Worm (Caenorhabditis elegans) whole organism, young adult: ENCODE measurements around the gene fkb-1.

Experiments
- B0019.2 ChIP-seq: fragments of 200-800 bp; sonication (Bioruptor generic); conservative IDR thresholded peaks from 2 replicates; pipeline ENCODE4 v1.3.6; 2022; ENCODE audit warnings: missing genetic modification reagents, missing genetic modification characterization, missing compliant biosample characterization
- B0035.1 ChIP-seq: sonication (generic microtip); optimal IDR thresholded peaks from 2 replicates; lab custom pipeline; 2016; ENCODE audit warnings: missing genetic modification characterization, mild to moderate bottlenecking, missing compliant biosample characterization, missing genotype, missing genetic modification reagents
- B0336.3 ChIP-seq: fragments of 200-800 bp; sonication (Bioruptor generic); IDR thresholded peaks from 2 replicates; pipeline ENCODE4 v1.3.6; 2022; ENCODE audit warnings: missing genetic modification characterization, missing compliant biosample characterization
- F10E7.11 ChIP-seq: sonication (generic microtip); optimal IDR thresholded peaks from 2 replicates; lab custom pipeline; 2017; ENCODE audit warnings: mild to moderate bottlenecking, missing genetic modification characterization, moderate library complexity, missing compliant biosample characterization
- F22D6.2 ChIP-seq: sonication (generic microtip); optimal IDR thresholded peaks from 2 replicates; lab custom pipeline; 2016; ENCODE audit warnings: mild to moderate bottlenecking, missing genetic modification characterization, missing compliant biosample characterization
- F37B4.10 ChIP-seq: fragments of 200-800 bp; sonication (Bioruptor generic); IDR thresholded peaks from 2 replicates; pipeline ENCODE4 v1.3.6; 2022; ENCODE audit warnings: missing genetic modification characterization, missing compliant biosample characterization
- F49E8.2 ChIP-seq: sonication (generic microtip); optimal IDR thresholded peaks from 3 replicates; lab custom pipeline; 2017; ENCODE audit warnings: missing genetic modification characterization, mild to moderate bottlenecking, missing compliant biosample characterization, antibody characterized with exemption, moderate library complexity; ENCODE audit not compliant: insufficient read depth
- F57A8.1 ChIP-seq: fragments of 200-800 bp; sonication (Bioruptor generic); optimal IDR thresholded peaks from 2 replicates; lab custom pipeline; 2018; ENCODE audit warnings: mild to moderate bottlenecking, missing genetic modification characterization, moderate library complexity, missing compliant biosample characterization
- F57C9.4 ChIP-seq: sonication (generic microtip); optimal IDR thresholded peaks from 2 replicates; lab custom pipeline; 2017; ENCODE audit warnings: mild to moderate bottlenecking, missing genetic modification characterization, missing compliant biosample characterization
- K12H6.12 ChIP-seq: fragments of 200-800 bp; sonication (Bioruptor generic); optimal IDR thresholded peaks from 2 replicates; lab custom pipeline; 2018; ENCODE audit warnings: mild to moderate bottlenecking, missing genetic modification characterization, missing compliant biosample characterization
- T26A5.8 ChIP-seq: sonication (generic microtip); optimal IDR thresholded peaks from 2 replicates; lab custom pipeline; 2016; ENCODE audit warnings: missing genetic modification characterization, missing compliant biosample characterization
- Y53G8AR.9 ChIP-seq: fragments of 200-800 bp; sonication (Bioruptor generic); conservative IDR thresholded peaks from 2 replicates; pipeline ENCODE4 v1.3.6; 2022; ENCODE audit warnings: missing genetic modification reagents, missing genetic modification characterization, missing compliant biosample characterization
- Y56A3A.18 ChIP-seq: fragments of 200-800 bp; sonication (Bioruptor generic); IDR thresholded peaks from 2 replicates; pipeline ENCODE4 v1.3.6; 2022; ENCODE audit warnings: missing genetic modification reagents, missing genetic modification characterization, missing compliant biosample characterization
- Y67H2A.10 ChIP-seq: fragments of 200-800 bp; sonication (Bioruptor generic); conservative IDR thresholded peaks from 2 replicates; pipeline ENCODE4 v1.3.6; 2022; ENCODE audit warnings: missing genetic modification reagents, missing genetic modification characterization, missing compliant biosample characterization
- aptf-3 ChIP-seq: fragments of 200-800 bp; sonication (Bioruptor generic); IDR thresholded peaks from 2 replicates; pipeline ENCODE4 v1.3.6; 2022; ENCODE audit warnings: missing genetic modification characterization, missing compliant biosample characterization
- atf-7 ChIP-seq: sonication (generic microtip); optimal IDR thresholded peaks from 2 replicates; lab custom pipeline; 2017; ENCODE audit warnings: mild to moderate bottlenecking, missing genetic modification characterization, missing compliant biosample characterization
- attf-5 ChIP-seq: fragments of 200-800 bp; sonication (Bioruptor generic); optimal IDR thresholded peaks from 2 replicates; lab custom pipeline; 2018; ENCODE audit warnings: mild to moderate bottlenecking, missing genetic modification characterization, missing compliant biosample characterization
- bed-1 ChIP-seq: fragments of 200-800 bp; sonication (Bioruptor generic); IDR thresholded peaks from 2 replicates; pipeline ENCODE4 v1.3.6; 2022; ENCODE audit warnings: missing genetic modification reagents, missing genetic modification characterization, missing compliant biosample characterization
- bed-2 ChIP-seq: fragments of 200-800 bp; sonication (Bioruptor generic); IDR thresholded peaks from 2 replicates; pipeline ENCODE4 v1.3.6; 2022; ENCODE audit warnings: missing genetic modification reagents, missing genetic modification characterization, missing compliant biosample characterization
- ceh-100 ChIP-seq: fragments of 200-800 bp; sonication (Bioruptor generic); IDR thresholded peaks from 2 replicates; pipeline ENCODE4 v1.3.6; 2022; ENCODE audit warnings: missing genetic modification reagents, missing genetic modification characterization, missing compliant biosample characterization
- ceh-58 ChIP-seq: fragments of 200-800 bp; sonication (Bioruptor generic); IDR thresholded peaks from 2 replicates; pipeline ENCODE4 v1.3.6; 2022; ENCODE audit warnings: missing genetic modification characterization, missing compliant biosample characterization
- ceh-79 ChIP-seq: sonication (generic microtip); optimal IDR thresholded peaks from 2 replicates; lab custom pipeline; 2017; ENCODE audit warnings: mild to moderate bottlenecking, missing genetic modification characterization, missing compliant biosample characterization
- ceh-91 ChIP-seq: fragments of 200-800 bp; sonication (Bioruptor generic); IDR thresholded peaks from 2 replicates; pipeline ENCODE4 v1.3.6; 2022; ENCODE audit warnings: missing genetic modification reagents, missing genetic modification characterization, missing compliant biosample characterization
- chd-7 ChIP-seq: sonication (generic microtip); optimal IDR thresholded peaks from 2 replicates; lab custom pipeline; 2016; ENCODE audit warnings: mild to moderate bottlenecking, missing genetic modification characterization, moderate library complexity, missing compliant biosample characterization
- dpff-1 ChIP-seq: sonication (generic microtip); optimal IDR thresholded peaks from 2 replicates; lab custom pipeline; 2017; ENCODE audit warnings: mild to moderate bottlenecking, missing genetic modification characterization, missing compliant biosample characterization
- egl-44 ChIP-seq: fragments of 200-800 bp; sonication (Bioruptor generic); IDR thresholded peaks from 2 replicates; pipeline ENCODE4 v1.3.6; 2022; ENCODE audit warnings: missing genetic modification reagents, missing genetic modification characterization, missing compliant biosample characterization
- ekl-4 ChIP-seq: fragments of 200-800 bp; sonication (Bioruptor generic); IDR thresholded peaks from 2 replicates; pipeline ENCODE4 v1.3.6; 2022; ENCODE audit warnings: missing genetic modification reagents, missing genetic modification characterization, missing compliant biosample characterization
- ets-4 ChIP-seq: fragments of 200-800 bp; sonication (Bioruptor generic); optimal IDR thresholded peaks from 2 replicates; lab custom pipeline; 2018; ENCODE audit warnings: mild to moderate bottlenecking, missing genetic modification characterization, missing compliant biosample characterization
- fkh-3 ChIP-seq: sonication (generic microtip); optimal IDR thresholded peaks from 2 replicates; lab custom pipeline; 2016; ENCODE audit warnings: mild to moderate bottlenecking, missing genetic modification characterization, missing compliant biosample characterization
- him-1 ChIP-seq: sonication (generic microtip); optimal IDR thresholded peaks from 2 replicates; lab custom pipeline; 2016; ENCODE audit warnings: missing genotype, missing genetic modification reagents, missing genetic modification characterization, missing compliant biosample characterization
- hlh-12 ChIP-seq: sonication (generic microtip); optimal IDR thresholded peaks from 2 replicates; lab custom pipeline; 2016; ENCODE audit warnings: missing genetic modification characterization, missing compliant biosample characterization
- lag-1 ChIP-seq: fragments of 200-800 bp; sonication (Bioruptor generic); IDR thresholded peaks from 2 replicates; pipeline ENCODE4 v1.3.6; 2022; ENCODE audit warnings: missing genetic modification reagents, missing genetic modification characterization, missing compliant biosample characterization
- let-607 ChIP-seq, 2 experiments: fragments of 200-800 bp in 1 of 2; sonication (Bioruptor generic) in 1 of 2; sonication (generic microtip) in 1 of 2; optimal IDR thresholded peaks; 2 replicates each; lab custom pipeline; 2016 to 2018; ENCODE audit warnings: mild to moderate bottlenecking in 2 of 2, missing compliant biosample characterization in 2 of 2, missing genetic modification characterization in 2 of 2, moderate library complexity in 2 of 2, missing genotype in 1 of 2
- lin-35 ChIP-seq, 3 experiments: fragments of 150-350 bp in 2 of 3; sonication (generic microtip) in 1 of 3; optimal IDR thresholded peaks; 2 replicates each; lab custom pipeline; 2014 to 2018; ENCODE audit warnings: missing biosample characterization in 3 of 3, missing genetic modification characterization in 3 of 3, missing genetic modification reagents in 3 of 3
- lsy-27 ChIP-seq: sonication (generic microtip); optimal IDR thresholded peaks from 2 replicates; lab custom pipeline; 2017; ENCODE audit warnings: missing genetic modification characterization, mild to moderate bottlenecking, missing compliant biosample characterization, antibody characterized with exemption, missing genotype, borderline replicate concordance; ENCODE audit not compliant: insufficient read depth
- madf-3 ChIP-seq: fragments of 200-800 bp; sonication (Bioruptor generic); IDR thresholded peaks from 2 replicates; pipeline ENCODE4 v1.3.6; 2022; ENCODE audit warnings: missing genetic modification reagents, missing genetic modification characterization, missing compliant biosample characterization
- nfya-2 ChIP-seq: fragments of 200-800 bp; sonication (Bioruptor generic); IDR thresholded peaks from 2 replicates; pipeline ENCODE4 v1.3.6; 2022; ENCODE audit warnings: missing genetic modification reagents, missing genetic modification characterization, missing compliant biosample characterization
- nhr-90 ChIP-seq: sonication (generic microtip); optimal IDR thresholded peaks from 2 replicates; lab custom pipeline; 2016; ENCODE audit warnings: missing genotype, mild to moderate bottlenecking, missing genetic modification characterization, missing compliant biosample characterization
- pha-4 ChIP-seq: fragments of 150-350 bp; sonication (generic microtip); optimal IDR thresholded peaks from 2 replicates; lab custom pipeline; 2014; ENCODE audit warnings: missing biosample characterization, missing genetic modification reagents, missing genetic modification characterization
- rcor-1 ChIP-seq: fragments of 200-800 bp; sonication (Bioruptor generic); IDR thresholded peaks from 2 replicates; pipeline ENCODE4 v1.3.6; 2022; ENCODE audit warnings: missing genetic modification reagents, missing genetic modification characterization, missing compliant biosample characterization
- repo-1 ChIP-seq: sonication (generic microtip); optimal IDR thresholded peaks from 2 replicates; lab custom pipeline; 2017; ENCODE audit warnings: mild to moderate bottlenecking, missing genetic modification characterization, missing compliant biosample characterization
- rpc-1 ChIP-seq, 2 experiments: fragments of 150-350 bp in 1 of 2; sonication (generic microtip) in 1 of 2; optimal IDR thresholded peaks; 2 replicates each; lab custom pipeline; 2014 to 2018; ENCODE audit warnings: missing biosample characterization in 1 of 2, missing genetic modification characterization in 1 of 2, missing genetic modification reagents in 1 of 2, missing genotype in 1 of 2
- sea-2 ChIP-seq: fragments of 200-800 bp; sonication (Bioruptor generic); IDR thresholded peaks from 2 replicates; pipeline ENCODE4 v1.3.6; 2022; ENCODE audit warnings: missing genetic modification characterization, missing compliant biosample characterization
- snpc-1.3 ChIP-seq: sonication (generic microtip); optimal IDR thresholded peaks from 2 replicates; lab custom pipeline; 2017; ENCODE audit warnings: missing genetic modification characterization, mild to moderate bottlenecking, missing compliant biosample characterization, antibody characterized with exemption, moderate library complexity, missing genotype, missing genetic modification reagents; ENCODE audit not compliant: insufficient read depth
- somi-1 ChIP-seq: fragments of 200-800 bp; sonication (Bioruptor generic); optimal IDR thresholded peaks from 2 replicates; lab custom pipeline; 2018; ENCODE audit warnings: mild to moderate bottlenecking, missing genetic modification characterization, missing compliant biosample characterization
- tbp1 ChIP-seq: fragments of 200-800 bp; sonication (Bioruptor generic); optimal IDR thresholded peaks from 2 replicates; lab custom pipeline; 2018; ENCODE audit warnings: mild to moderate bottlenecking, missing genetic modification characterization, missing compliant biosample characterization
- tlf-1 ChIP-seq: fragments of 200-800 bp; sonication (Bioruptor generic); optimal IDR thresholded peaks from 2 replicates; lab custom pipeline; 2018; ENCODE audit warnings: mild to moderate bottlenecking, missing genetic modification characterization, missing compliant biosample characterization
- ztf-18 ChIP-seq: sonication (generic microtip); optimal IDR thresholded peaks from 2 replicates; lab custom pipeline; 2016; ENCODE audit warnings: missing genotype, mild to moderate bottlenecking, missing genetic modification characterization, missing compliant biosample characterization

Gene fkb-1

ce11 chrIV:11037118-11037719, 837 bp downstream of the fkb-1 start (continued):
- TF ChIP-seq pha-4 (tag; lab: Kevin White, UChicago) = no peak
- no peak for TF ChIP-seq lag-1 (GFP tag; lab: Robert Waterston, UW)
- TF ChIP-seq attf-5 (GFP tag; lab: Kevin White, UChicago) = no peak
- no peak for TF ChIP-seq dpff-1
- peak; percentile 71 for TF ChIP-seq B0336.3 (GFP tag; lab: Robert Waterston, UW)
- no peak for TF ChIP-seq F22D6.2
- no peak for TF ChIP-seq ets-4
- no peak for TF ChIP-seq rpc-1 (optimal IDR thresholded peaks at IDR 0.05; lab: Kevin White, UChicago)
- no peak for TF ChIP-seq rpc-1 (tag; optimal IDR thresholded peaks at IDR 0.05; lab: Kevin White, UChicago)
- TF ChIP-seq B0035.1 = no peak
- TF ChIP-seq lin-35 (GFP tag; optimal IDR thresholded peaks at IDR 0.05; lab: Kevin White, UChicago) = no peak
- TF ChIP-seq lsy-27 (tag; lab: Kevin White, UChicago) = no peak
- TF ChIP-seq let-607 (tag; optimal IDR thresholded peaks at IDR 0.05; lab: Kevin White, UChicago) = no peak
- no peak for TF ChIP-seq Y67H2A.10 (GFP tag; lab: Robert Waterston, UW)
- no peak for TF ChIP-seq repo-1 (tag; lab: Kevin White, UChicago)
- TF ChIP-seq ztf-18 (tag; lab: Kevin White, UChicago) = peak; percentile 7
- TF ChIP-seq K12H6.12 (tag; lab: Kevin White, UChicago) = no peak
- no peak for TF ChIP-seq F37B4.10 (GFP tag; lab: Robert Waterston, UW)
- no peak for TF ChIP-seq ceh-91 (GFP tag; lab: Robert Waterston, UW)
- no peak for TF ChIP-seq tlf-1 (GFP tag; lab: Kevin White, UChicago)
- TF ChIP-seq F57A8.1 (GFP tag; lab: Kevin White, UChicago) = no peak
- peak; percentile 24 for TF ChIP-seq F49E8.2 (tag; lab: Kevin White, UChicago)
- no peak for TF ChIP-seq hlh-12 (tag; lab: Kevin White, UChicago)
- TF ChIP-seq T26A5.8 = no peak
- TF ChIP-seq Y53G8AR.9 = peak; percentile 71
- no peak for TF ChIP-seq nfya-2 (GFP tag; lab: Robert Waterston, UW)
- no peak for TF ChIP-seq F10E7.11 (tag; lab: Kevin White, UChicago)
- no peak for TF ChIP-seq aptf-3 (GFP tag; lab: Robert Waterston, UW)
- no peak for TF ChIP-seq bed-1 (GFP tag; lab: Robert Waterston, UW)
- TF ChIP-seq chd-7 (tag; lab: Kevin White, UChicago) = no peak
- TF ChIP-seq egl-44 (GFP tag; lab: Robert Waterston, UW) = no peak
- TF ChIP-seq somi-1 (GFP tag; lab: Kevin White, UChicago) = no peak
- TF ChIP-seq Y56A3A.18 (GFP tag; lab: Robert Waterston, UW) = no peak
- TF ChIP-seq F57C9.4 (tag; lab: Kevin White, UChicago) = no peak
- TF ChIP-seq snpc-1.3 (tag; lab: Kevin White, UChicago) = no peak
- 0 out of 2 replicates have a peak, but pooled peaks have one; percentile 16 for TF ChIP-seq ekl-4
- TF ChIP-seq rcor-1 (GFP tag; lab: Robert Waterston, UW) = no peak
- peak; percentile 16 for TF ChIP-seq atf-7 (tag; lab: Kevin White, UChicago)
- no peak for TF ChIP-seq him-1 (tag; lab: Kevin White, UChicago)
- TF ChIP-seq madf-3 (GFP tag; lab: Robert Waterston, UW) = no peak
- TF ChIP-seq bed-2 (GFP tag; lab: Robert Waterston, UW) = no peak
- no peak for TF ChIP-seq ceh-100 (GFP tag; lab: Robert Waterston, UW)
- TF ChIP-seq ceh-58 = no peak
- TF ChIP-seq nhr-90 (tag; lab: Kevin White, UChicago) = no peak
- no peak for TF ChIP-seq ceh-79 (tag; lab: Kevin White, UChicago)
- no peak for TF ChIP-seq sea-2
- TF ChIP-seq fkh-3 = no peak
- peak; percentile 7 for TF ChIP-seq tbp1 (GFP tag; lab: Kevin White, UChicago)
- no peak for TF ChIP-seq B0019.2
